Worm (Caenorhabditis elegans): ENCODE results near the gene tbc-6.
A peak's percentile ranks its signal among the peaks of the same experiment; 100 is the strongest.

tbc-6 gene

ce11 chrII:6847917-6848379 is at the start of gene tbc-6:
TSS of gene tbc-6 (plus strand) at chrII:6848124.
- TF ChIP-seq T22C8.4 (GFP tag; IDR thresholded peaks at IDR 0.05) (no peak), tab-1 (GFP tag; IDR thresholded peaks at IDR 0.05) (no peak), ztf-29 (GFP tag; IDR thresholded peaks at IDR 0.05) (no peak), med-1 (GFP tag; optimal IDR thresholded peaks at IDR 0.05; ENCODE audit: insufficient read depth) (no peak), ref-1 (GFP tag; conservative IDR thresholded peaks at IDR 0.05) (no peak), cog-1 (tag; optimal IDR thresholded peaks at IDR 0.05) (no peak), klf-2 (GFP tag; conservative IDR thresholded peaks at IDR 0.05) (no peak), ztf-23 (GFP tag; IDR thresholded peaks at IDR 0.05) (no peak)

ce11 chrII:6800104-6800711 is 47.7 kb upstream of the tbc-6 start, which contains the start of gene F31E8.4:
TSS of gene F31E8.4 (minus strand) at chrII:6800154.
- TF ChIP-seq ref-1 (GFP tag; conservative IDR thresholded peaks at IDR 0.05) (no peak), tab-1 (GFP tag; IDR thresholded peaks at IDR 0.05) (0 out of 2 replicates have a peak, but pooled peaks have one; percentile 23), cog-1 (tag; optimal IDR thresholded peaks at IDR 0.05) (no peak)

ce11 chrII:6801262-6801661 is 46.7 kb upstream of the tbc-6 start:
- TF ChIP-seq ztf-23 (GFP tag; IDR thresholded peaks at IDR 0.05), result no peak
- no peak for TF ChIP-seq cog-1 (tag; optimal IDR thresholded peaks at IDR 0.05)
- no peak for TF ChIP-seq T22C8.4 (GFP tag; IDR thresholded peaks at IDR 0.05)
- TF ChIP-seq flt-1 (GFP tag; IDR thresholded peaks at IDR 0.05), result no peak
- no peak for TF ChIP-seq tab-1 (GFP tag; IDR thresholded peaks at IDR 0.05)

ce11 chrII:6803024-6803423 is 44.9 kb upstream of the tbc-6 start, which contains the start of gene tab-1:
TSS of gene tab-1 (plus strand) at chrII:6803324.
- TF ChIP-seq ztf-23 (GFP tag; IDR thresholded peaks at IDR 0.05) (no peak), flt-1 (GFP tag; IDR thresholded peaks at IDR 0.05) (no peak), ref-1 (GFP tag; conservative IDR thresholded peaks at IDR 0.05) (no peak), cog-1 (tag; optimal IDR thresholded peaks at IDR 0.05) (no peak), med-1 (GFP tag; optimal IDR thresholded peaks at IDR 0.05; ENCODE audit: insufficient read depth) (no peak), T22C8.4 (GFP tag; IDR thresholded peaks at IDR 0.05) (no peak), tab-1 (GFP tag; IDR thresholded peaks at IDR 0.05) (no peak), klf-2 (GFP tag; conservative IDR thresholded peaks at IDR 0.05) (no peak), ztf-29 (GFP tag; IDR thresholded peaks at IDR 0.05) (no peak)

ce11 chrII:6807162-6807561 is 40.8 kb upstream of the tbc-6 start, which contains the start of gene F31E8.5:
TSS of gene F31E8.5 (minus strand) at chrII:6807262.
- TF ChIP-seq med-1 (GFP tag; optimal IDR thresholded peaks at IDR 0.05; ENCODE audit: insufficient read depth), result no peak
- no peak for TF ChIP-seq klf-2 (GFP tag; conservative IDR thresholded peaks at IDR 0.05)
- no peak for TF ChIP-seq ztf-29 (GFP tag; IDR thresholded peaks at IDR 0.05)
- no peak for TF ChIP-seq cog-1 (tag; optimal IDR thresholded peaks at IDR 0.05)
- TF ChIP-seq tab-1 (GFP tag; IDR thresholded peaks at IDR 0.05), result no peak
- TF ChIP-seq ztf-23 (GFP tag; IDR thresholded peaks at IDR 0.05), result no peak
- TF ChIP-seq T22C8.4 (GFP tag; IDR thresholded peaks at IDR 0.05), result no peak
- TF ChIP-seq ref-1 (GFP tag; conservative IDR thresholded peaks at IDR 0.05), result no peak

- TF ChIP-seq flt-1 (GFP tag; IDR thresholded peaks at IDR 0.05) (0 out of 2 replicates have a peak, but pooled peaks have one; percentile 18), ztf-23 (GFP tag; IDR thresholded peaks at IDR 0.05) (no peak)
Observed at ce11 chrII:6808539-6808938, 39.4 kb upstream of the tbc-6 start.

- TF ChIP-seq klf-2 (GFP tag; conservative IDR thresholded peaks at IDR 0.05) (no peak), ref-1 (GFP tag; conservative IDR thresholded peaks at IDR 0.05) (no peak), ztf-23 (GFP tag; IDR thresholded peaks at IDR 0.05) (no peak), T22C8.4 (GFP tag; IDR thresholded peaks at IDR 0.05) (no peak), med-1 (GFP tag; optimal IDR thresholded peaks at IDR 0.05; ENCODE audit: insufficient read depth) (no peak), flt-1 (GFP tag; IDR thresholded peaks at IDR 0.05) (no peak), cog-1 (tag; optimal IDR thresholded peaks at IDR 0.05) (no peak), ztf-29 (GFP tag; IDR thresholded peaks at IDR 0.05) (no peak), tab-1 (GFP tag; IDR thresholded peaks at IDR 0.05) (no peak)
Observed at ce11 chrII:6810663-6811062, 37.3 kb upstream of the tbc-6 start, which contains the start of gene snt-1. TSS of gene snt-1 (plus strand) at chrII:6810963.

ce11 chrII:6812514-6812913 is 35.4 kb upstream of the tbc-6 start:
- TF ChIP-seq flt-1 (GFP tag; IDR thresholded peaks at IDR 0.05) (no peak), cog-1 (tag; optimal IDR thresholded peaks at IDR 0.05) (no peak), tab-1 (GFP tag; IDR thresholded peaks at IDR 0.05) (no peak)

- no peak for TF ChIP-seq flt-1 (GFP tag; IDR thresholded peaks at IDR 0.05)
- no peak for TF ChIP-seq klf-2 (GFP tag; conservative IDR thresholded peaks at IDR 0.05)
- TF ChIP-seq tab-1 (GFP tag; IDR thresholded peaks at IDR 0.05), result no peak
- no peak for TF ChIP-seq cog-1 (tag; optimal IDR thresholded peaks at IDR 0.05)
- TF ChIP-seq ztf-23 (GFP tag; IDR thresholded peaks at IDR 0.05), result no peak
- no peak for TF ChIP-seq med-1 (GFP tag; optimal IDR thresholded peaks at IDR 0.05; ENCODE audit: insufficient read depth)
- no peak for TF ChIP-seq T22C8.4 (GFP tag; IDR thresholded peaks at IDR 0.05)
- no peak for TF ChIP-seq ref-1 (GFP tag; conservative IDR thresholded peaks at IDR 0.05)
- no peak for TF ChIP-seq ztf-29 (GFP tag; IDR thresholded peaks at IDR 0.05)
Observed at ce11 chrII:6816324-6816723, 31.6 kb upstream of the tbc-6 start.

- TF ChIP-seq klf-2 (GFP tag; conservative IDR thresholded peaks at IDR 0.05), result no peak
- no peak for TF ChIP-seq ztf-29 (GFP tag; IDR thresholded peaks at IDR 0.05)
- TF ChIP-seq T22C8.4 (GFP tag; IDR thresholded peaks at IDR 0.05), result no peak
Observed at ce11 chrII:6820278-6820971, 27.5 kb upstream of the tbc-6 start.

All from whole organism, midembryonic.